Worm (Caenorhabditis elegans): ENCODE data around the gene nhr-206.

DNA sequence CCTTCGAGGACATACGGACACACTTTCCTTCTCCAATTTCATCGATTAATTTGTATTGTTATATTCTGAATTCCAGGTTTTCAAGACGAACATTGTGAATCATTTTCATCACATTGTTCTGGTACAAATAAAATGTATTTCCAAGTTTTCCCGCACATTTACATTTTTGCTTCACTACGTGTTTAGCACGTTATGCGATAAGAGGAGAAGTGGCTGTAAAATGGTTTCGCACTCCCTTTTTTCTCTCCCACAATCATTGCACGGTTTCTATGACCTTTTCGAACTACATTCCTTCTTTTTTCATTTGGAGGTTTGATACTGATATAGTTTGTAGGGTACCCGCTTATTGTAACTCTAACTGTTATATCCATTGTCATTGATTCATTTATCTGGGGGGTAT is 21.9 kb downstream of the nhr-206 start:
- TF ChIP-seq him-1 (tag; optimal IDR thresholded peaks at IDR 0.05) (no peak), dao-5 (tag; optimal IDR thresholded peaks at IDR 0.05) (no peak)
